Worm (Caenorhabditis elegans): ENCODE results near the gene mct-5.

mct-5 gene

ce11 chrII:7103111-7103510, 4.7 kb upstream of the mct-5 start:
- TF ChIP-seq nhr-12 (tag; optimal IDR thresholded peaks at IDR 0.05): no peak
- no peak for TF ChIP-seq lin-39 (tag; optimal IDR thresholded peaks at IDR 0.05)
- TF ChIP-seq nhr-77 (tag; optimal IDR thresholded peaks at IDR 0.05): no peak
- no peak for TF ChIP-seq nhr-76 (tag; optimal IDR thresholded peaks at IDR 0.05)
- TF ChIP-seq snpc-4 (tag; optimal IDR thresholded peaks at IDR 0.05): no peak
- TF ChIP-seq ceh-16 (tag; optimal IDR thresholded peaks at IDR 0.05): no peak
- no peak for TF ChIP-seq nhr-67 (tag; optimal IDR thresholded peaks at IDR 0.05)
- TF ChIP-seq nhr-237 (tag; optimal IDR thresholded peaks at IDR 0.05): no peak
- no peak for TF ChIP-seq aly-2 (tag; optimal IDR thresholded peaks at IDR 0.05)
- no peak for TF ChIP-seq jun-1 (tag; optimal IDR thresholded peaks at IDR 0.05)
- TF ChIP-seq mml-1 (tag; optimal IDR thresholded peaks at IDR 0.05): no peak
- no peak for TF ChIP-seq ceh-82 (tag; optimal IDR thresholded peaks at IDR 0.05)
- no peak for TF ChIP-seq zag-1 (tag; optimal IDR thresholded peaks at IDR 0.05)
- TF ChIP-seq nhr-25 (tag; optimal IDR thresholded peaks at IDR 0.05): no peak
- no peak for TF ChIP-seq egl-27 (tag; optimal IDR thresholded peaks at IDR 0.05)

- no peak for TF ChIP-seq ceh-9 (tag; optimal IDR thresholded peaks at IDR 0.05)
- peak; percentile 2 for TF ChIP-seq nhr-25 (tag; optimal IDR thresholded peaks at IDR 0.05)
- TF ChIP-seq lin-39 (tag; optimal IDR thresholded peaks at IDR 0.05): no peak
- TF ChIP-seq lin-15B (tag; optimal IDR thresholded peaks at IDR 0.05): peak; percentile 6
- no peak for TF ChIP-seq pha-4 (tag; optimal IDR thresholded peaks at IDR 0.05)
Observed at ce11 chrII:7102288-7102687, 3.9 kb upstream of the mct-5 start.

DNA sequence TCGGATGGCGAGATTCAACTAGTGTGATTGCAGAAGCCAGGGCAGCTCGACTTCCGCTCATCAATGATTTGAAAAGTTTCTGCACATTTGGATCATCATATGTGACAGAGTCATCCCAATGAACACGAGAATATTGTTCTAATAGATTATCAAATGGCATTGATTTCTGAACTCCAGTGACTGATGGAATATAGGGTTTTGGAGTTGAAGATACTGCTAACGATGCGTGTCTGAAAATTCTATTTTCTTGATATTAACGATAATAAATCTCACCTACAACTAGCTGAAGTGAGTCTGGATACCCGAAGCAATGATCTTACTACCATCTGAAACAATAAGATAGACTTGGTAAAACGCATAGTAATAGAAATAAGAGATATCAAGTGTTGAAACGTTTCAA, 2.4 kb upstream of the mct-5 start, which contains the start of gene mmaa-1:
Gene mmaa-1 (minus strand): TSS at position 328 of the 400 bp plus-strand sequence.
- TF ChIP-seq mml-1 (tag; optimal IDR thresholded peaks at IDR 0.05) (no peak), lsy-12 (tag; optimal IDR thresholded peaks at IDR 0.05) (peak; percentile 37), ceh-16 (tag; optimal IDR thresholded peaks at IDR 0.05) (no peak), daf-12 (tag; optimal IDR thresholded peaks at IDR 0.05) (no peak), zag-1 (tag; optimal IDR thresholded peaks at IDR 0.05) (no peak), pha-4 (tag; optimal IDR thresholded peaks at IDR 0.05) (no peak), ama-1 (optimal IDR thresholded peaks at IDR 0.05) (peak; percentile 56)

- TF ChIP-seq unc-39 (tag; optimal IDR thresholded peaks at IDR 0.05) (no peak), zag-1 (tag; optimal IDR thresholded peaks at IDR 0.05) (no peak), nhr-25 (tag; optimal IDR thresholded peaks at IDR 0.05) (no peak), nhr-12 (tag; optimal IDR thresholded peaks at IDR 0.05) (no peak), mdl-1 (tag; optimal IDR thresholded peaks at IDR 0.05) (no peak), sea-2 (GFP tag; optimal IDR thresholded peaks at IDR 0.05) (no peak), ama-1 (optimal IDR thresholded peaks at IDR 0.05) (peak; percentile 30), ztf-11 (tag; optimal IDR thresholded peaks at IDR 0.05) (no peak), ztf-4 (tag; optimal IDR thresholded peaks at IDR 0.05) (no peak), mml-1 (tag; optimal IDR thresholded peaks at IDR 0.05) (no peak), unc-62 (GFP tag; optimal IDR thresholded peaks at IDR 0.05) (no peak), nhr-67 (tag; optimal IDR thresholded peaks at IDR 0.05) (no peak), nhr-28 (tag; optimal IDR thresholded peaks at IDR 0.05) (peak; percentile 32), ceh-82 (tag; optimal IDR thresholded peaks at IDR 0.05) (no peak), R02D3.7 (tag; optimal IDR thresholded peaks at IDR 0.05) (no peak)
Observed at ce11 chrII:7099231-7099630, 838 bp upstream of the mct-5 start.

ce11 chrII:7095970-7096369, 2.4 kb downstream of the mct-5 start:
- TF ChIP-seq daf-12 (tag; optimal IDR thresholded peaks at IDR 0.05) (no peak), nhr-76 (tag; optimal IDR thresholded peaks at IDR 0.05) (no peak), lin-15B (tag; optimal IDR thresholded peaks at IDR 0.05) (no peak), pqm-1 (tag; optimal IDR thresholded peaks at IDR 0.05) (no peak), nhr-23 (tag; optimal IDR thresholded peaks at IDR 0.05) (no peak), lin-39 (tag; optimal IDR thresholded peaks at IDR 0.05) (no peak), ceh-16 (tag; optimal IDR thresholded peaks at IDR 0.05) (no peak), nhr-237 (tag; optimal IDR thresholded peaks at IDR 0.05) (no peak), fkh-10 (GFP tag; optimal IDR thresholded peaks at IDR 0.05) (no peak), ztf-4 (tag; optimal IDR thresholded peaks at IDR 0.05) (no peak), elt-1 (tag; optimal IDR thresholded peaks at IDR 0.05) (no peak), aly-2 (tag; optimal IDR thresholded peaks at IDR 0.05) (no peak), zag-1 (tag; optimal IDR thresholded peaks at IDR 0.05) (no peak), unc-62 (GFP tag; optimal IDR thresholded peaks at IDR 0.05) (no peak), nfya-1 (tag; optimal IDR thresholded peaks at IDR 0.05; ENCODE audit: insufficient read depth) (no peak), ZK546.5 (tag; optimal IDR thresholded peaks at IDR 0.05) (no peak), skn-1 (tag; optimal IDR thresholded peaks at IDR 0.05) (no peak), nhr-67 (tag; optimal IDR thresholded peaks at IDR 0.05) (no peak), ceh-9 (tag; optimal IDR thresholded peaks at IDR 0.05) (no peak), elt-3 (tag; optimal IDR thresholded peaks at IDR 0.05) (no peak)
